Fruit fly (Drosophila melanogaster): ENCODE results near the gene CG7457.
A peak's percentile ranks its signal among the peaks of the same experiment; 100 is the strongest.

Gene CG7457

DNA sequence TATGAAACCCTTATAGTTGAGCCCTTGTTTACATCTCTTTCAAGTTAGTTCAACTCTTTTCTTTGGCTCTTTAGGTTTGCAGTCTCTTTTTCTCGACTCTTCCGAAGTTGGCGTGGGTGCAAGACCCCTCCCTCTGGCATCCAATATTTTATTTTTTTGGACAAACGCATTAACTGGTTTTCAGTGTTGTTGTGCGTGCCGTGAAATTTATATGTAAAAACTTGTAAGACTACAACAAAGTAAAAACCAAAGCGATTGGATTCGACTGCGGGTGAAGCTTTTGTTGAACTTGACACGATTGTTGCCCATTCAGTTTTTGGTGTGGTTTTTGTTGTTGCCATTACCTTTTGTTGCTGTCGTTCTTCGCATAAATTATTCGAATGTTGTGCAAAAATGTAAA, 17.5 kb upstream of the CG7457 start (continued):
- TF ChIP-seq CG10366 (GFP tag; IDR thresholded peaks at IDR 0.05): no peak

DNA sequence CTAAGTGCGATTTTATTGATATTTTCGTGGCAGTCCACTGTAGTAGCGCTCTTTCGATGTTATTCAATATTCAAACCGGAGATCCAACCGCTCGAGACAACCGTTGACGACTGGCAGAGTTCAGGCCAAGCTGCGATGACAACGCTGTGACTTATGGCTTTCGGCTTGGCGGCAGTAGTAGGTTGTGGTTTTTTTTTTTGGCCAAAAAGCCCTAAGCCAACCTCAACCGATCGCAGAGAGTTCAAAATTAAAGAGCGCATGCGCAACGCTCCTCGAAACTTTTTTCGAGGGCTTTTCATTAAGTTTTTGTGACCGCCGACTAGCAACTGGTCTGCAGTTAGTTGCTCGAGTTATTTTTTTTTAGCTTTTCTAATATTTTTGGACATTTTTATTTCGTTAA, 16.7 kb upstream of the CG7457 start, which contains the start of gene Snmp2:
Snmp2 (minus strand) TSS at position 101 of the 400 bp plus-strand sequence.
- TF ChIP-seq sqz (GFP tag; optimal IDR thresholded peaks at IDR 0.05) (peak; percentile 45), sr (GFP tag; IDR thresholded peaks at IDR 0.05) (no peak), chinmo (GFP tag; IDR thresholded peaks at IDR 0.05; ENCODE audit: partially characterized antibody) (0 out of 4 replicates have a peak, but pooled peaks have one; percentile 6), disco-r (GFP tag; optimal IDR thresholded peaks at IDR 0.05) (no peak), pros (GFP tag; optimal IDR thresholded peaks at IDR 0.05) (no peak), Hmx (GFP tag; optimal IDR thresholded peaks at IDR 0.05) (no peak), Neu2 (GFP tag; optimal IDR thresholded peaks at IDR 0.05; ENCODE audit: borderline replicate concordance) (no peak), CG3163 (GFP tag; optimal IDR thresholded peaks at IDR 0.05) (peak; percentile 65), CG1832 (GFP tag; optimal IDR thresholded peaks at IDR 0.05) (no peak), CG10267 (tag; optimal IDR thresholded peaks at IDR 0.05) (no peak), Dref (GFP tag; IDR thresholded peaks at IDR 0.05) (no peak), Trl (optimal IDR thresholded peaks at IDR 0.05) (peak in 1 of 2 experiments; percentile 1), Trl (GFP tag; optimal IDR thresholded peaks at IDR 0.05) (no peak), CG17912 (GFP tag; optimal IDR thresholded peaks at IDR 0.05) (no peak), CG11560 (tag; IDR thresholded peaks at IDR 0.05) (no peak)

DNA sequence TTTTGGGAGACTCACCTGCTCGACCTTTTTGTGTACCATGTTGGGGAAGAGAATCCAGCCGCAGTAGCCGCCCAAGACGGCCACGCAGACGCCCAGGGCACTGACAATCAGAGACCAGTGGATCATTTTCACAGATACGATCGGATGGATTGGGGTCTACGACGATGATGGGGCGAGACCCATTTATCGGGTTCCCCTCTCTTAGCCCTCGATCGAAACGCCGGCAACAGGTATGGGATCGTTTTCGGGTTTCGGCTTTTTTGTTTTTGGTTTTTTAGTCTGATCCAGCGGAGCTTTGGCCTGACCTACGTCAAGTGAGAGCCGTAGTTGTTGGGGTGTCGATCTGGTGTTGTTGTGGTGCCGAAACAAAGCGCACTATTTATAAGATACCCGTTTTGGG, 15.7 kb upstream of the CG7457 start:
- TF ChIP-seq CG8290 (GFP tag; optimal IDR thresholded peaks at IDR 0.05) (peak; percentile 21), CG8290 (tag; optimal IDR thresholded peaks at IDR 0.05) (no peak), sens (GFP tag) (no peak), Deaf1 (tag; optimal IDR thresholded peaks at IDR 0.05) (no peak), CG11695 (GFP tag; IDR thresholded peaks at IDR 0.05) (0 out of 3 replicates have a peak, but pooled peaks have one; percentile 13), chinmo (GFP tag; IDR thresholded peaks at IDR 0.05; ENCODE audit: partially characterized antibody) (0 out of 4 replicates have a peak, but pooled peaks have one; percentile 54), CG13894 (tag; optimal IDR thresholded peaks at IDR 0.05) (peak; percentile 84), sd (tag; optimal IDR thresholded peaks at IDR 0.05) (peak; percentile 37), CG14014 (GFP tag; IDR thresholded peaks at IDR 0.05) (no peak), oc (tag; optimal IDR thresholded peaks at IDR 0.05) (peak; percentile 76), odd (GFP tag; optimal IDR thresholded peaks at IDR 0.05) (no peak), grn (GFP tag; optimal IDR thresholded peaks at IDR 0.05) (peak; percentile 84), abd-A (tag; optimal IDR thresholded peaks at IDR 0.05) (peak; percentile 4), CG12769 (tag; optimal IDR thresholded peaks at IDR 0.05) (peak; percentile 64), sqz (GFP tag; optimal IDR thresholded peaks at IDR 0.05) (peak; percentile 9), Antp (GFP tag; optimal IDR thresholded peaks at IDR 0.05) (no peak), kni (GFP tag; optimal IDR thresholded peaks at IDR 0.05) (peak; percentile 77)

DNA sequence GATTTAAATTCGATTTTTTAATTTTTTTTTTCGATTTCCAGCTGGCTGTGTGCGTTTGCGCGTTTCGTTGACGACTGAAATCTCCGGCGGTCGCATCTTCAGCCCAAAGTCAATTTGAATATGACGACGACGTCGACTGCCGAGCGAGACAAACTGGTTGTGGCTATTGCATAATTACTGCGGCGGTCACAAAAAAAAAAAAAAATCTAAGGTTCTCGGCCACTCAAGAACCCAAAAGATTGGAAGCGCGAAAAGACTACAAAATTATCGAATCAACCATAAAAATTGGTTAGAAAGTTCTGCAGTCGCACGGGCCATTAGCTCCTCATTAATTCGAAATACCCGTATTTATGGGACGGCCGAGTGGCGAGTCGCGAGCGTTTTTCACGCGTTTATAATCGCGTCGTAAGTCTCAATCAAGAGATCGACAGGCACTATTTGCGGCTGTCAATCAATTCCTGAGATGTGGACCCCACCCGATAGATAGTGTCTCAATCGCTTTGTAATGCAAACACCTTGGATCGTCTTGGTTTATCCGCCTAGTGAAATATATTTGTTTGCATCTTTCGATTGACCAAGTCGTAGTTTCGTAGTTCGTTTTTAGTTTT, 6.0 kb upstream of the CG7457 start, which contains the start of gene CG8492:
CG8492 (minus strand) TSS at position 51 of the 608 bp plus-strand sequence.
- no peak for TF ChIP-seq CG10979 (tag; optimal IDR thresholded peaks at IDR 0.05)
- TF ChIP-seq CG11085 (GFP tag; IDR thresholded peaks at IDR 0.05): no peak
- no peak for TF ChIP-seq CG6654 (GFP tag; optimal IDR thresholded peaks at IDR 0.05)
- no peak for TF ChIP-seq nerfin-1 (tag; optimal IDR thresholded peaks at IDR 0.05)
- TF ChIP-seq CG8359 (GFP tag; optimal IDR thresholded peaks at IDR 0.05; ENCODE audit: borderline replicate concordance): peak; percentile 98
- peak; percentile 63; the same call in 2 of the 4 replicates for TF ChIP-seq chinmo (GFP tag; IDR thresholded peaks at IDR 0.05; ENCODE audit: partially characterized antibody)
- no peak for TF ChIP-seq sr (GFP tag; IDR thresholded peaks at IDR 0.05)
- TF ChIP-seq CG17568 (GFP tag; optimal IDR thresholded peaks at IDR 0.05): no peak
- TF ChIP-seq grn (GFP tag; optimal IDR thresholded peaks at IDR 0.05): no peak
- TF ChIP-seq CG6272 (GFP tag; IDR thresholded peaks at IDR 0.05): no peak
- peak; percentile 43 for TF ChIP-seq sqz (GFP tag; optimal IDR thresholded peaks at IDR 0.05)
- no peak for TF ChIP-seq hb (GFP tag; IDR thresholded peaks at IDR 0.05; ENCODE audit: partially characterized antibody)
- TF ChIP-seq slou (GFP tag; optimal IDR thresholded peaks at IDR 0.05): no peak
- peak; percentile 53; the same call in 1 of the 2 replicates for TF ChIP-seq vvl (GFP tag; IDR thresholded peaks at IDR 0.05)
